Worm (Caenorhabditis elegans) whole organism, L3 larva: Measurements from ENCODE around the gene C05C10.8.
A peak's percentile ranks its signal among the peaks of the same experiment; 100 is the strongest.

ENCODE experiments used
- R02D3.7 ChIP-seq: fragments of 150-350 bp; optimal IDR thresholded peaks from 2 replicates; lab custom pipeline; 2014; ENCODE audit warnings: missing biosample characterization, missing genetic modification characterization
- ZK546.5 ChIP-seq: sonication (generic microtip); optimal IDR thresholded peaks from 2 replicates; lab custom pipeline; 2017; ENCODE audit warnings: missing biosample characterization, missing genetic modification characterization
- aly-2 ChIP-seq: fragments of 150-350 bp; optimal IDR thresholded peaks from 2 replicates; lab custom pipeline; 2014; ENCODE audit warnings: missing biosample characterization, missing genetic modification characterization
- ama-1 ChIP-seq: fragments of 150-350 bp; optimal IDR thresholded peaks from 2 replicates; lab custom pipeline; 2018
- ceh-16 ChIP-seq: sonication (generic microtip); optimal IDR thresholded peaks from 2 replicates; lab custom pipeline; 2017; ENCODE audit warnings: missing biosample characterization, missing genetic modification characterization
- ceh-28 ChIP-seq: fragments of 150-350 bp; optimal IDR thresholded peaks from 2 replicates; lab custom pipeline; 2014; ENCODE audit warnings: missing biosample characterization, missing genetic modification reagents, missing genetic modification characterization
- ceh-82 ChIP-seq: fragments of 150-350 bp; optimal IDR thresholded peaks from 2 replicates; lab custom pipeline; 2014; ENCODE audit warnings: missing biosample characterization, missing genetic modification characterization
- ceh-9 ChIP-seq: sonication (generic microtip); optimal IDR thresholded peaks from 2 replicates; lab custom pipeline; 2018; ENCODE audit warnings: missing biosample characterization, missing genetic modification characterization
- daf-12 ChIP-seq: fragments of 150-350 bp; optimal IDR thresholded peaks from 2 replicates; lab custom pipeline; 2014; ENCODE audit warnings: missing biosample characterization, missing genetic modification reagents, missing genetic modification characterization
- egl-27 ChIP-seq: sonication (generic microtip); optimal IDR thresholded peaks from 4 replicates; lab custom pipeline; 2017; ENCODE audit warnings: missing biosample characterization, missing genetic modification reagents, missing genetic modification characterization
- egl-5 ChIP-seq: fragments of 150-350 bp; optimal IDR thresholded peaks from 2 replicates; lab custom pipeline; 2017; ENCODE audit warnings: missing biosample characterization, missing genetic modification reagents, missing genetic modification characterization, inconsistent platforms
- elt-2 ChIP-seq: sonication (generic microtip); optimal IDR thresholded peaks from 2 replicates; lab custom pipeline; 2016; ENCODE audit warnings: missing genetic modification reagents, mild to moderate bottlenecking, missing genetic modification characterization, missing compliant biosample characterization
- elt-3 ChIP-seq, 3 experiments: fragments of 150-350 bp in 1 of 3; sonication (generic microtip) in 2 of 3; optimal IDR thresholded peaks; 2 replicates in 2 of 3; 4 replicates in 1 of 3; lab custom pipeline; 2014 to 2017; ENCODE audit warnings: missing biosample characterization in 3 of 3, missing genetic modification characterization in 3 of 3
- eor-1 ChIP-seq, 2 experiments: fragments of 150-350 bp; optimal IDR thresholded peaks; 2 replicates each; lab custom pipeline; 2014 to 2018; ENCODE audit warnings: missing biosample characterization in 2 of 2, missing genetic modification characterization in 2 of 2
- fkh-10 ChIP-seq: sonication (generic microtip); optimal IDR thresholded peaks from 2 replicates; lab custom pipeline; 2017; ENCODE audit warnings: missing biosample characterization, missing genetic modification reagents, missing genetic modification characterization
- fkh-2 ChIP-seq: fragments of 150-350 bp; optimal IDR thresholded peaks from 2 replicates; lab custom pipeline; 2014; ENCODE audit warnings: missing biosample characterization, missing genetic modification reagents, missing genetic modification characterization
- fos-1 ChIP-seq: fragments of 150-350 bp; optimal IDR thresholded peaks from 2 replicates; lab custom pipeline; 2014; ENCODE audit warnings: missing biosample characterization, missing genetic modification characterization
- hmg-11 ChIP-seq: sonication (generic microtip); optimal IDR thresholded peaks from 2 replicates; lab custom pipeline; 2016; ENCODE audit warnings: missing genetic modification characterization, missing compliant biosample characterization
- jun-1 ChIP-seq: fragments of 150-350 bp; optimal IDR thresholded peaks from 2 replicates; lab custom pipeline; 2014; ENCODE audit warnings: missing biosample characterization, missing genetic modification reagents, missing genetic modification characterization
- lin-39 ChIP-seq: fragments of 150-350 bp; optimal IDR thresholded peaks from 2 replicates; lab custom pipeline; 2018; ENCODE audit warnings: missing biosample characterization, missing genetic modification reagents, missing genetic modification characterization
- lsy-12 ChIP-seq: sonication (generic microtip); optimal IDR thresholded peaks from 2 replicates; lab custom pipeline; 2016; ENCODE audit warnings: mild to moderate bottlenecking, missing genetic modification characterization, missing compliant biosample characterization
- mml-1 ChIP-seq: fragments of 150-350 bp; sonication (generic microtip); optimal IDR thresholded peaks from 3 replicates; lab custom pipeline; 2014; ENCODE audit warnings: missing biosample characterization, missing genetic modification characterization
- nfya-1 ChIP-seq: sonication (generic microtip); optimal IDR thresholded peaks from 2 replicates; lab custom pipeline; 2017; ENCODE audit warnings: missing genetic modification characterization, mild to moderate bottlenecking, missing compliant biosample characterization, antibody characterized with exemption, moderate library complexity; ENCODE audit not compliant: insufficient read depth
- nhr-11 ChIP-seq: fragments of 150-350 bp; optimal IDR thresholded peaks from 2 replicates; lab custom pipeline; 2014; ENCODE audit warnings: missing biosample characterization, missing genetic modification characterization
- nhr-12 ChIP-seq: fragments of 150-350 bp; optimal IDR thresholded peaks from 2 replicates; lab custom pipeline; 2014; ENCODE audit warnings: missing biosample characterization, missing genetic modification characterization
- nhr-23 ChIP-seq: fragments of 150-350 bp; optimal IDR thresholded peaks from 2 replicates; lab custom pipeline; 2014; ENCODE audit warnings: missing biosample characterization, missing genetic modification reagents, missing genetic modification characterization
- nhr-237 ChIP-seq: fragments of 150-350 bp; optimal IDR thresholded peaks from 2 replicates; lab custom pipeline; 2014; ENCODE audit warnings: missing biosample characterization, missing genetic modification characterization
- nhr-25 ChIP-seq: sonication (generic microtip); optimal IDR thresholded peaks from 2 replicates; lab custom pipeline; 2017; ENCODE audit warnings: missing biosample characterization, missing genetic modification characterization
- nhr-28 ChIP-seq: fragments of 150-350 bp; optimal IDR thresholded peaks from 2 replicates; lab custom pipeline; 2014; ENCODE audit warnings: missing biosample characterization, missing genetic modification characterization
- nhr-43 ChIP-seq: sonication (generic microtip); optimal IDR thresholded peaks from 2 replicates; lab custom pipeline; 2016; ENCODE audit warnings: mild to moderate bottlenecking, missing genetic modification characterization, missing compliant biosample characterization; ENCODE audit not compliant: poor library complexity, severe bottlenecking
- nhr-67 ChIP-seq: fragments of 150-350 bp; optimal IDR thresholded peaks from 2 replicates; lab custom pipeline; 2014; ENCODE audit warnings: missing biosample characterization, missing genetic modification characterization
- nhr-76 ChIP-seq: fragments of 150-350 bp; sonication (generic microtip); optimal IDR thresholded peaks from 5 replicates; lab custom pipeline; 2014; ENCODE audit warnings: missing biosample characterization, missing genetic modification characterization
- nhr-77 ChIP-seq: fragments of 150-350 bp; optimal IDR thresholded peaks from 2 replicates; lab custom pipeline; 2014; ENCODE audit warnings: missing biosample characterization, missing genetic modification characterization
- pha-4 ChIP-seq: fragments of 150-350 bp; optimal IDR thresholded peaks from 2 replicates; lab custom pipeline; 2014; ENCODE audit warnings: missing biosample characterization, missing genetic modification reagents, missing genetic modification characterization
- pqm-1 ChIP-seq: fragments of 150-350 bp; optimal IDR thresholded peaks from 2 replicates; lab custom pipeline; 2017; ENCODE audit warnings: missing biosample characterization, missing genetic modification characterization, inconsistent platforms
- sea-2 ChIP-seq: fragments of 150-350 bp; sonication (generic microtip); optimal IDR thresholded peaks from 4 replicates; lab custom pipeline; 2014; ENCODE audit warnings: missing biosample characterization, missing genetic modification reagents, missing genetic modification characterization
- skn-1 ChIP-seq: fragments of 150-350 bp; optimal IDR thresholded peaks from 2 replicates; lab custom pipeline; 2014; ENCODE audit warnings: missing biosample characterization, missing genetic modification characterization
- snpc-4 ChIP-seq: fragments of 150-350 bp; optimal IDR thresholded peaks from 2 replicates; lab custom pipeline; 2014; ENCODE audit warnings: missing biosample characterization, missing genetic modification characterization
- tbx-2 ChIP-seq: sonication (generic microtip); optimal IDR thresholded peaks from 2 replicates; lab custom pipeline; 2016; ENCODE audit warnings: mild to moderate bottlenecking, missing genetic modification characterization, missing compliant biosample characterization
- unc-39 ChIP-seq: sonication (generic microtip); optimal IDR thresholded peaks from 4 replicates; lab custom pipeline; 2017; ENCODE audit warnings: missing biosample characterization, missing genetic modification characterization
- unc-62 ChIP-seq: fragments of 150-350 bp; sonication (generic microtip); optimal IDR thresholded peaks from 4 replicates; lab custom pipeline; 2014; ENCODE audit warnings: missing biosample characterization, missing genetic modification reagents, missing genetic modification characterization
- ztf-11 ChIP-seq: fragments of 150-350 bp; optimal IDR thresholded peaks from 2 replicates; lab custom pipeline; 2014; ENCODE audit warnings: missing biosample characterization, missing genetic modification characterization
- ztf-4 ChIP-seq: fragments of 150-350 bp; optimal IDR thresholded peaks from 2 replicates; lab custom pipeline; 2014; ENCODE audit warnings: missing biosample characterization, missing genetic modification characterization

Gene C05C10.8

ce11 chrII:9951846-9952245 is 34.0 kb upstream of the C05C10.8 start:
- TF ChIP-seq nhr-23 (tag; lab: Kevin White, UChicago): no peak

ce11 chrII:9948662-9949061 is 30.9 kb upstream of the C05C10.8 start:
- TF ChIP-seq unc-39 (tag; lab: Kevin White, UChicago): no peak
- no peak for TF ChIP-seq nhr-28 (tag; lab: Kevin White, UChicago)
- no peak for TF ChIP-seq elt-2 (tag; lab: Kevin White, UChicago)
- TF ChIP-seq hmg-11: no peak
- no peak for TF ChIP-seq ceh-28 (tag; lab: Kevin White, UChicago)
- no peak for TF ChIP-seq ama-1
- TF ChIP-seq nhr-23 (tag; lab: Kevin White, UChicago): no peak
- TF ChIP-seq elt-3 (tag; optimal IDR thresholded peaks at IDR 0.05; lab: Kevin White, UChicago): no peak
- TF ChIP-seq tbx-2 (tag; lab: Kevin White, UChicago): no peak
- TF ChIP-seq nhr-12 (tag; lab: Kevin White, UChicago): no peak
- TF ChIP-seq ZK546.5 (tag; lab: Kevin White, UChicago): no peak
- no peak for TF ChIP-seq lin-39 (tag; lab: Kevin White, UChicago)
- TF ChIP-seq nhr-67 (tag; lab: Kevin White, UChicago): no peak
- TF ChIP-seq nhr-237 (tag; lab: Kevin White, UChicago): no peak
- no peak for TF ChIP-seq ceh-82 (tag; lab: Kevin White, UChicago)
- TF ChIP-seq unc-62: no peak

- no peak for TF ChIP-seq aly-2 (tag; lab: Kevin White, UChicago)
- no peak for TF ChIP-seq nhr-43 (tag; lab: Kevin White, UChicago)
- TF ChIP-seq nhr-23 (tag; lab: Kevin White, UChicago): no peak
- TF ChIP-seq eor-1 (tag; optimal IDR thresholded peaks at IDR 0.05; lab: Kevin White, UChicago): no peak
- TF ChIP-seq fkh-2: no peak
- TF ChIP-seq ztf-11: no peak
- no peak for TF ChIP-seq daf-12 (tag; lab: Kevin White, UChicago)
- no peak for TF ChIP-seq mml-1 (tag; lab: Kevin White, UChicago)
- TF ChIP-seq nhr-67 (tag; lab: Kevin White, UChicago): no peak
These were observed 26.0 kb upstream of the C05C10.8 start, which contains the start of gene flad-1 for ce11 chrII:9943837-9944236. Gene flad-1, plus strand, starts transcription at chrII:9944137.

ce11 chrII:9943246-9943645 is 25.4 kb upstream of the C05C10.8 start:
- TF ChIP-seq nhr-237 (tag; lab: Kevin White, UChicago): no peak
- TF ChIP-seq ceh-16 (tag; lab: Kevin White, UChicago): no peak
- no peak for TF ChIP-seq fkh-2
- TF ChIP-seq tbx-2 (tag; lab: Kevin White, UChicago): no peak
- no peak for TF ChIP-seq nhr-25 (tag; lab: Kevin White, UChicago)
- no peak for TF ChIP-seq nhr-76 (tag; lab: Kevin White, UChicago)
- TF ChIP-seq elt-2 (tag; lab: Kevin White, UChicago): no peak
- no peak for TF ChIP-seq nhr-28 (tag; lab: Kevin White, UChicago)
- no peak for TF ChIP-seq nfya-1 (tag; lab: Kevin White, UChicago)
- no peak for TF ChIP-seq nhr-43 (tag; lab: Kevin White, UChicago)
- TF ChIP-seq skn-1: no peak
- no peak for TF ChIP-seq egl-27 (tag; lab: Kevin White, UChicago)
- TF ChIP-seq unc-39 (tag; lab: Kevin White, UChicago): no peak
- no peak for TF ChIP-seq eor-1 (tag; optimal IDR thresholded peaks at IDR 0.05; lab: Kevin White, UChicago)

ce11 chrII:9940430-9940829 is 22.6 kb upstream of the C05C10.8 start, which contains the start of gene ufd-3:
Gene ufd-3, plus strand, starts transcription at chrII:9940753.
- TF ChIP-seq nhr-77 (tag; lab: Kevin White, UChicago): no peak
- no peak for TF ChIP-seq ceh-16 (tag; lab: Kevin White, UChicago)
- TF ChIP-seq elt-2 (tag; lab: Kevin White, UChicago): peak; percentile 29
- peak; percentile 23 for TF ChIP-seq egl-5 (tag; lab: Kevin White, UChicago)
- TF ChIP-seq jun-1 (tag; lab: Kevin White, UChicago): no peak
- no peak for TF ChIP-seq ceh-82 (tag; lab: Kevin White, UChicago)
- TF ChIP-seq eor-1 (tag; optimal IDR thresholded peaks at IDR 0.05; lab: Kevin White, UChicago): no peak
- peak; percentile 65 for TF ChIP-seq R02D3.7 (tag; lab: Kevin White, UChicago)
- TF ChIP-seq fkh-2: no peak
- no peak for TF ChIP-seq nhr-67 (tag; lab: Kevin White, UChicago)
- TF ChIP-seq fkh-10: no peak
- TF ChIP-seq sea-2: no peak
- TF ChIP-seq lsy-12 (tag; lab: Kevin White, UChicago): peak; percentile 39
- peak; percentile 90 for TF ChIP-seq nhr-43 (tag; lab: Kevin White, UChicago)
- no peak for TF ChIP-seq mml-1 (tag; lab: Kevin White, UChicago)
- peak; percentile 70 for TF ChIP-seq snpc-4
- peak; percentile 72 for TF ChIP-seq nhr-11 (tag; lab: Kevin White, UChicago)
- TF ChIP-seq pha-4 (tag; lab: Kevin White, UChicago): peak; percentile 96
- no peak for TF ChIP-seq ztf-4 (tag; lab: Kevin White, UChicago)
- no peak for TF ChIP-seq nhr-12 (tag; lab: Kevin White, UChicago)
- peak; percentile 91 for TF ChIP-seq nfya-1 (tag; lab: Kevin White, UChicago)
- TF ChIP-seq fos-1 (tag; lab: Kevin White, UChicago): no peak
- TF ChIP-seq ceh-28 (tag; lab: Kevin White, UChicago): peak; percentile 46
- TF ChIP-seq egl-27 (tag; lab: Kevin White, UChicago): peak; percentile 7
- no peak for TF ChIP-seq ceh-9 (tag; lab: Kevin White, UChicago)
- no peak for TF ChIP-seq daf-12 (tag; lab: Kevin White, UChicago)
- peak; percentile 42 for TF ChIP-seq pqm-1 (tag; lab: Kevin White, UChicago)
- no peak for TF ChIP-seq unc-62
